Worm (Caenorhabditis elegans) whole organism, L2 larva: ENCODE data around the gene Y82E9BR.10.

Experiments used
- C34F6.9 ChIP-seq: fragments of 150-350 bp; optimal IDR thresholded peaks from 2 replicates; lab custom pipeline; 2014; ENCODE audit warnings: missing biosample characterization, missing genetic modification characterization
- R02D3.7 ChIP-seq: fragments of 150-350 bp; optimal IDR thresholded peaks from 2 replicates; lab custom pipeline; 2014; ENCODE audit warnings: missing biosample characterization, missing genetic modification characterization
- ZK546.5 ChIP-seq: sonication (generic microtip); optimal IDR thresholded peaks from 2 replicates; lab custom pipeline; 2017; ENCODE audit warnings: missing biosample characterization, missing genetic modification characterization
- ama-1 ChIP-seq: fragments of 150-350 bp; optimal IDR thresholded peaks from 2 replicates; lab custom pipeline; 2018; ENCODE audit warnings: inconsistent platforms
- blmp-1 ChIP-seq: sonication (generic microtip); optimal IDR thresholded peaks from 2 replicates; lab custom pipeline; 2017; ENCODE audit warnings: missing genetic modification characterization, mild to moderate bottlenecking, missing compliant biosample characterization, antibody characterized with exemption, moderate library complexity; ENCODE audit not compliant: insufficient read depth
- ceh-16 ChIP-seq: fragments of 150-350 bp; optimal IDR thresholded peaks from 2 replicates; lab custom pipeline; 2014; ENCODE audit warnings: missing biosample characterization, missing genetic modification characterization
- crh-2 ChIP-seq: sonication (generic microtip); optimal IDR thresholded peaks from 2 replicates; lab custom pipeline; 2017; ENCODE audit warnings: missing biosample characterization, missing genetic modification characterization
- egl-27 ChIP-seq: sonication (generic microtip); optimal IDR thresholded peaks from 3 replicates; lab custom pipeline; 2017; ENCODE audit warnings: missing biosample characterization, missing genetic modification reagents, missing genetic modification characterization
- elt-1 ChIP-seq: fragments of 150-350 bp; optimal IDR thresholded peaks from 2 replicates; lab custom pipeline; 2014; ENCODE audit warnings: missing biosample characterization, missing genetic modification characterization
- elt-3 ChIP-seq: sonication (generic microtip); optimal IDR thresholded peaks from 2 replicates; lab custom pipeline; 2017; ENCODE audit warnings: missing biosample characterization, missing genetic modification characterization
- fos-1 ChIP-seq: fragments of 150-350 bp; optimal IDR thresholded peaks from 2 replicates; lab custom pipeline; 2014; ENCODE audit warnings: missing biosample characterization, missing genetic modification characterization
- gmeb-1 ChIP-seq: fragments of 150-350 bp; optimal IDR thresholded peaks from 2 replicates; lab custom pipeline; 2014; ENCODE audit warnings: missing biosample characterization, missing genetic modification characterization
- lin-11 ChIP-seq: fragments of 150-350 bp; sonication (generic microtip); optimal IDR thresholded peaks from 2 replicates; lab custom pipeline; 2014; ENCODE audit warnings: missing biosample characterization, missing genetic modification characterization, inconsistent platforms, mixed read lengths
- lin-39 ChIP-seq: fragments of 150-350 bp; optimal IDR thresholded peaks from 2 replicates; lab custom pipeline; 2014; ENCODE audit warnings: missing biosample characterization, missing genetic modification reagents, missing genetic modification characterization
- lsy-2 ChIP-seq, 2 experiments: fragments of 150-350 bp in 1 of 2; sonication (generic microtip) in 1 of 2; optimal IDR thresholded peaks; 2 replicates each; lab custom pipeline; 2014 to 2017; ENCODE audit warnings: missing biosample characterization in 2 of 2, missing genetic modification characterization in 2 of 2
- mab-5 ChIP-seq: fragments of 150-350 bp; optimal IDR thresholded peaks from 2 replicates; lab custom pipeline; 2014; ENCODE audit warnings: missing biosample characterization, missing genetic modification characterization
- mbf-1 ChIP-seq: sonication (generic microtip); optimal IDR thresholded peaks from 2 replicates; lab custom pipeline; 2017; ENCODE audit warnings: missing biosample characterization, missing genetic modification characterization
- mdl-1 ChIP-seq, 2 experiments: fragments of 150-350 bp in 1 of 2; sonication (generic microtip) in 1 of 2; optimal IDR thresholded peaks; 2 replicates each; lab custom pipeline; 2017; ENCODE audit warnings: missing biosample characterization in 2 of 2, missing genetic modification characterization in 2 of 2
- nhr-10 ChIP-seq: sonication (generic microtip); optimal IDR thresholded peaks from 2 replicates; lab custom pipeline; 2017; ENCODE audit warnings: missing biosample characterization, missing genetic modification characterization
- nhr-11 ChIP-seq: fragments of 150-350 bp; optimal IDR thresholded peaks from 2 replicates; lab custom pipeline; 2014; ENCODE audit warnings: missing biosample characterization, missing genetic modification characterization
- nhr-21 ChIP-seq: fragments of 150-350 bp; optimal IDR thresholded peaks from 2 replicates; lab custom pipeline; 2014; ENCODE audit warnings: missing biosample characterization, missing genetic modification characterization
- nhr-23 ChIP-seq: fragments of 150-350 bp; optimal IDR thresholded peaks from 2 replicates; lab custom pipeline; 2014; ENCODE audit warnings: missing biosample characterization, missing genetic modification reagents, missing genetic modification characterization
- nhr-237 ChIP-seq: fragments of 150-350 bp; optimal IDR thresholded peaks from 2 replicates; lab custom pipeline; 2014; ENCODE audit warnings: missing biosample characterization, missing genetic modification characterization
- nhr-25 ChIP-seq: fragments of 150-350 bp; sonication (generic microtip); optimal IDR thresholded peaks from 3 replicates; lab custom pipeline; 2014; ENCODE audit warnings: missing biosample characterization, missing genetic modification characterization
- nhr-6 ChIP-seq: fragments of 150-350 bp; optimal IDR thresholded peaks from 2 replicates; lab custom pipeline; 2014; ENCODE audit warnings: missing biosample characterization, missing genetic modification characterization
- nhr-77 ChIP-seq: fragments of 150-350 bp; optimal IDR thresholded peaks from 2 replicates; lab custom pipeline; 2014; ENCODE audit warnings: missing biosample characterization, missing genetic modification characterization
- peb-1 ChIP-seq: fragments of 150-350 bp; optimal IDR thresholded peaks from 2 replicates; lab custom pipeline; 2014; ENCODE audit warnings: missing biosample characterization, missing genetic modification characterization
- skn-1 ChIP-seq: sonication (generic microtip); optimal IDR thresholded peaks from 2 replicates; lab custom pipeline; 2017; ENCODE audit warnings: missing biosample characterization, missing genetic modification characterization
- sma-3 ChIP-seq: sonication (generic microtip); optimal IDR thresholded peaks from 2 replicates; lab custom pipeline; 2016; ENCODE audit warnings: missing genetic modification reagents, missing genetic modification characterization, missing compliant biosample characterization
- sma-9 ChIP-seq, 2 experiments: fragments of 150-350 bp in 1 of 2; sonication (generic microtip) in 1 of 2; optimal IDR thresholded peaks; 2 replicates each; lab custom pipeline; 2014 to 2016; ENCODE audit warnings: missing genetic modification characterization in 2 of 2, mild to moderate bottlenecking in 1 of 2, missing biosample characterization in 1 of 2, missing compliant biosample characterization in 1 of 2, missing genetic modification reagents in 1 of 2, moderate library complexity in 1 of 2
- unc-39 ChIP-seq: fragments of 150-350 bp; optimal IDR thresholded peaks from 2 replicates; lab custom pipeline; 2014; ENCODE audit warnings: missing biosample characterization, missing genetic modification characterization
- unc-55 ChIP-seq: fragments of 150-350 bp; sonication (generic microtip); optimal IDR thresholded peaks from 3 replicates; lab custom pipeline; 2014; ENCODE audit warnings: missing biosample characterization, missing genetic modification reagents, missing genetic modification characterization
- unc-62 ChIP-seq: fragments of 150-350 bp; optimal IDR thresholded peaks from 2 replicates; lab custom pipeline; 2014; ENCODE audit warnings: missing biosample characterization, missing genetic modification reagents, missing genetic modification characterization
- zag-1 ChIP-seq: fragments of 150-350 bp; optimal IDR thresholded peaks from 2 replicates; lab custom pipeline; 2014; ENCODE audit warnings: missing biosample characterization, missing genetic modification characterization
- ztf-1 ChIP-seq: fragments of 200-800 bp; sonication (Bioruptor generic); conservative IDR thresholded peaks from 2 replicates; pipeline ENCODE4 v1.3.6; 2022; ENCODE audit warnings: missing genetic modification characterization, missing compliant biosample characterization
- ztf-11 ChIP-seq: sonication (generic microtip); optimal IDR thresholded peaks from 2 replicates; lab custom pipeline; 2017; ENCODE audit warnings: missing biosample characterization, missing genetic modification characterization

Gene Y82E9BR.10

DNA sequence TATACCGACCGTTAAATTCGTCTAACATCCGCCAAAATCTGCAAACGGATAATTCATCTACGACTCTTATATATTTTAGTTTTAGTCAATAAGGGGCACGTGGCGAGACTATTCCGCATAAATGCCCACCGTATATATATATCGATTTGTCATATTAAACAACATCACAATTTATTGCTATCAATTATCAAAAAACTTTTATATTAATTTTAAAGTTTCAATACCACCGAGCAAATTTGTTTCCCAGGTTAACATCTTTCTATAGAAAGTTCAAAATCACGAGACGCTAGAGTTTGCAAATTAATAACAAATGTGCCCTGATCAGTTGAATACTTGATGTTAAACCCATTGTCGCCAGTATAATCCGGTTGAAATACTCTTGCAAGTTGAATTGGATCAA lies 27.9 kb downstream of the Y82E9BR.10 start, which contains the start of gene Y82E9BL.5:
Gene Y82E9BL.5 (minus strand): TSS at position 101 of the 400 bp plus-strand sequence.
- TF ChIP-seq nhr-23 (tag; lab: Kevin White, UChicago), result no peak
- no peak for TF ChIP-seq sma-9 (GFP tag; optimal IDR thresholded peaks at IDR 0.05; lab: Kevin White, UChicago)
- TF ChIP-seq sma-9 (tag; optimal IDR thresholded peaks at IDR 0.05; lab: Kevin White, UChicago), result no peak
- no peak for TF ChIP-seq nhr-11 (tag; lab: Kevin White, UChicago)
- TF ChIP-seq ama-1 (lab: Kevin White, UChicago), result no peak
- TF ChIP-seq egl-27 (tag; lab: Kevin White, UChicago), result no peak
- no peak for TF ChIP-seq ztf-1 (GFP tag; lab: Robert Waterston, UW)
- no peak for TF ChIP-seq elt-1 (tag; lab: Kevin White, UChicago)
- no peak for TF ChIP-seq ZK546.5 (tag; lab: Kevin White, UChicago)
- TF ChIP-seq nhr-25, result no peak

DNA sequence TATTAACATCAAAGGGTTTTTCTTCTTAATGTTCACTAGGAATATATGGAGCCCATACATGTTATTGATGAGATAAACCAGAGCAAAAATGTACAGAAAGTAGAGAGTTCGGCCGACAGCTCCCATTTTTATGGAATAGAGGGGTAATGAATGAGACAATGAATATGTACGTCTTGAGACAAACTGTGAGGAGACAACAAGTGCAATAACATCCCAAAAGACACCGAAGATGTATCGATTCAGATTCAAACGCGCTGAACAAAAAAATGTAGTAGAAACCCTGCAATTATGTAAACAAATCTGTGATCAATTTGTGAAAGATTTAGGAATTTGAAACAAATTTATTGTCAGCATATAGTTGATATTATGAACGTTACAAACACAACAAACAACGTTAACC lies 28.4 kb downstream of the Y82E9BR.10 start:
- TF ChIP-seq mbf-1 (no peak), nhr-11 (tag; lab: Kevin White, UChicago) (no peak), egl-27 (tag; lab: Kevin White, UChicago) (no peak), sma-3 (GFP tag; lab: Kevin White, UChicago) (no peak), blmp-1 (tag; lab: Kevin White, UChicago) (no peak), mdl-1 (tag; optimal IDR thresholded peaks at IDR 0.05; lab: Kevin White, UChicago) (no peak), peb-1 (no peak), nhr-77 (no peak), elt-3 (tag; lab: Kevin White, UChicago) (no peak), ama-1 (lab: Kevin White, UChicago) (no peak), R02D3.7 (no peak)

DNA sequence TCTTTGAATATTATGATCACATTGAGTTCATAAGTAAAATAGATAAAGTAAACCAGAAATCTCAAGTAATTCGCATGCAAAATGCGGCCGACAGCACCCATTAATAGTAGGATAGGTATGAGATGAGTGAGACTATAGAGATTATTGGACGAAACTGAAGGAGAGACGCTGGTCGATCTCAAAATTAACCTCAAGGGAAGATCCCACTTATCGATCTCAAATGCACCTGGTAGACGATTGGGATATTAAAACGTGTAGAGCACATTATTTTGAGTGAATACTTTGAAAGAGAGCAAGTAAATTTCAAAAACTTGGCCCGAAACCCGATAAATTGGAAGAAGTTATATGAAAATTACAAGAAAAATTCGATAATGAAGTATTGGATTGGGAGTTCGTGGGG lies 29.7 kb downstream of the Y82E9BR.10 start, which contains the start of gene Y82E9BL.6:
Gene Y82E9BL.6 (minus strand): TSS at position 101 of the 400 bp plus-strand sequence.
- no peak for TF ChIP-seq nhr-10 (tag; lab: Kevin White, UChicago)
- no peak for TF ChIP-seq unc-62
- TF ChIP-seq nhr-237, result no peak
- TF ChIP-seq ztf-11 (tag; lab: Kevin White, UChicago), result no peak
- no peak for TF ChIP-seq nhr-21 (tag; lab: Kevin White, UChicago)
- TF ChIP-seq ceh-16, result no peak
- TF ChIP-seq R02D3.7, result no peak
- no peak for TF ChIP-seq blmp-1 (tag; lab: Kevin White, UChicago)
- TF ChIP-seq nhr-6 (tag; lab: Kevin White, UChicago), result no peak
- TF ChIP-seq C34F6.9, result no peak
- TF ChIP-seq zag-1 (tag; lab: Kevin White, UChicago), result no peak
- TF ChIP-seq egl-27 (tag; lab: Kevin White, UChicago), result no peak

DNA sequence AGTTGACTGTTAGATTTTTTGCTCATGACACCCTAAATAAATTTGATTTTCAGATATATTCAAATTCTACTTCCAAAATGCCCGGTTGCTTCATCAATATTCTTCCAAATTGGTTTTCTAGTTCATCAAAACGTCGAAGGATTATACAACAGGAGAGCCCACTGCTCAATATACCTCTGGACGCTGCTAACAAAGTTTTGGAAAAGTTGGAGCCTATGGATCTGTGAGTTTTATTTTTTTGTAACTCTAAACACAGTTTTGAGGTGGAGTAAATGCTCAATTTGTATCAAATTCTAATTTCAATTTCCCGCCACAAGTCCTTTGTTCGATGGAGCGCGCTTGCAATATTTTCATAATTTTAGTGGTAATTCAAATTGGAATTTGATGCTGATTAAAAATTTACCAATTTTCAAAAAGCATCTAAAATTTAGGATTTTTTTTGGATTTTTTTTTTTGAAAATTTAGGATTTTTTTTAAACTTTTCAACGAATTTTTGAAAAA lies 32.4 kb downstream of the Y82E9BR.10 start, which contains the start of gene fbxa-27:
Gene fbxa-27 (plus strand): TSS at position 51 of the 501 bp plus-strand sequence.
- TF ChIP-seq ceh-16 (no peak), ztf-1 (GFP tag; lab: Robert Waterston, UW) (no peak), crh-2 (tag; lab: Kevin White, UChicago) (no peak)

DNA sequence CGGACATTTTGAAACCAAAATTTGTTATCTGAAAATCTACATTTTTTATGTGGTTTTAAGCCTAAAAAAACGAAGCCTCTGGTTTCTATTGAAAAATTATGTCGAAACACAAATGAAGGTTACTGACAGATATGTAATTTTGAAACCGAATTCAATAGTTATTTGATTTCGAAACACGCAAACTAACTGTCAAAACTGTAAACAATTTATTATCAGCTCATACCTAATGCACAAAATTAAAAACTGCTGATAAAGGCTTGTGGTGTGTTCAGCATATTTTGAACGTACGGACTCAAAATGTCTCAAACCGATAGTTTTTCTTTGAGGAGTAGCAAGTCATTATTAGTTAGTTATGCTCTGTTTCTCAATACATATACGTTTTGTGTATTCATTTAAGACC lies 32.9 kb downstream of the Y82E9BR.10 start, which contains the start of gene fbxa-26:
Gene fbxa-26 (minus strand): TSS at position 35 of the 400 bp plus-strand sequence.
- TF ChIP-seq fos-1 (tag; lab: Kevin White, UChicago) (peak; percentile 48), nhr-77 (no peak)

DNA sequence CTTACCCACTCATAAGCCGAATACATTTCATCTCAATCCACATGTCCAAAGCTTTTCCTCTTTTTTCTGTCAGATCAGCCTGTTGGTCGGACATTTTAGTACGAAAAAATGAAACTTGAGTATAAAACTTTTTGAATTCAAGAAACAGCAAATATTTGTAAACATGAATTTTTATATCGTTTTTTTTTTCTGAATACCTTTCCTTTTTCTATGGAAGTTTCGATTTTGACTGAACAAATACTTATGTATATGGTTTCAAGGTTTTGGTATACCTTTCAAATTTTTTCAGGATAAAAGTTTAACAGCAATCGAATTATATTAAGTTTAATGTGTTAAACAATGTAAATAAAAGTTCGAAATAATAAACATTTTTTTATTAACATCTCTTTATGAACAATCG lies 35.2 kb downstream of the Y82E9BR.10 start, which contains the start of gene fbxa-5:
Gene fbxa-5 (minus strand): TSS at position 101 of the 400 bp plus-strand sequence.
- TF ChIP-seq sma-3 (GFP tag; lab: Kevin White, UChicago) (no peak), nhr-6 (tag; lab: Kevin White, UChicago) (no peak), mab-5 (tag; lab: Kevin White, UChicago) (no peak), gmeb-1 (tag; lab: Kevin White, UChicago) (no peak), C34F6.9 (no peak), nhr-11 (tag; lab: Kevin White, UChicago) (no peak), skn-1 (no peak), lin-39 (no peak), nhr-77 (no peak), elt-3 (tag; lab: Kevin White, UChicago) (no peak), unc-55 (GFP tag; lab: Kevin White, UChicago) (no peak), lin-11 (tag; lab: Kevin White, UChicago) (no peak), ztf-11 (tag; lab: Kevin White, UChicago) (no peak), lsy-2 (tag; optimal IDR thresholded peaks at IDR 0.05; lab: Kevin White, UChicago) (no peak), unc-39 (tag; lab: Kevin White, UChicago) (no peak), fos-1 (tag; lab: Kevin White, UChicago) (no peak)
